Worm (Caenorhabditis elegans): ENCODE results near the gene scrm-3.

- TF ChIP-seq dao-5 (tag; optimal IDR thresholded peaks at IDR 0.05) = no peak
- no peak for TF ChIP-seq him-1 (tag; optimal IDR thresholded peaks at IDR 0.05)
- TF ChIP-seq W03F9.2 (tag; optimal IDR thresholded peaks at IDR 0.05) = no peak
Observed at ce11 chrV:3376973-3377372, 20.0 kb upstream of the scrm-3 start, which contains the start of gene srbc-2.
